Fruit fly (Drosophila melanogaster) whole organism, embryonic: Measurements from ENCODE around the gene uncNacbeta.

Source experiments
- Abd-B ChIP-seq: fragments of 200-800 bp; sonication (Bioruptor generic); optimal IDR thresholded peaks from 2 replicates; lab custom pipeline; 2018; ENCODE audit warnings: missing biosample characterization, mild to moderate bottlenecking, missing genetic modification characterization, moderate library complexity
- Antp ChIP-seq: fragments of 200-800 bp; sonication (Bioruptor generic); optimal IDR thresholded peaks from 3 replicates; lab custom pipeline; 2016; ENCODE audit warnings: missing biosample characterization, missing genetic modification characterization
- Awh ChIP-seq: fragments of 200-800 bp; sonication (Bioruptor generic); IDR thresholded peaks from 2 replicates; pipeline ENCODE4, ENCODE4 v1.3.6; 2022; ENCODE audit warnings: missing biosample characterization, missing genetic modification characterization
- CG10147 ChIP-seq: fragments of 200-800 bp; sonication (Bioruptor generic); optimal IDR thresholded peaks from 2 replicates; lab custom pipeline; 2019; ENCODE audit warnings: missing biosample characterization, mild to moderate bottlenecking, missing genetic modification characterization, moderate library complexity
- CG1024 ChIP-seq: fragments of 200-800 bp; sonication (Bioruptor generic); IDR thresholded peaks from 2 replicates; pipeline ENCODE4 v1.3.6; 2022; ENCODE audit warnings: missing biosample characterization, missing genetic modification characterization
- CG10543 ChIP-seq: fragments of 200-800 bp; sonication (Bioruptor generic); optimal IDR thresholded peaks from 3 replicates; lab custom pipeline; 2017; ENCODE audit warnings: missing biosample characterization, mild to moderate bottlenecking, missing genetic modification characterization, moderate library complexity
- CG12071 ChIP-seq: fragments of 200-800 bp; sonication (Bioruptor generic); optimal IDR thresholded peaks from 3 replicates; lab custom pipeline; 2018; ENCODE audit warnings: missing biosample characterization, mild to moderate bottlenecking, missing genetic modification characterization
- CG13894 ChIP-seq: fragments of 200-800 bp; sonication (Bioruptor generic); optimal IDR thresholded peaks from 3 replicates; lab custom pipeline; 2018; ENCODE audit warnings: missing biosample characterization, mild to moderate bottlenecking, missing genetic modification characterization, moderate library complexity
- CG14050 ChIP-seq: fragments of 200-800 bp; sonication (Bioruptor generic); IDR thresholded peaks from 3 replicates; pipeline ENCODE4 v1.3.6; 2022; ENCODE audit warnings: missing biosample characterization, missing genetic modification characterization
- CG14860 ChIP-seq: fragments of 200-800 bp; sonication (Bioruptor generic); IDR thresholded peaks from 3 replicates; pipeline ENCODE4 v1.3.6; 2022; ENCODE audit warnings: missing biosample characterization, missing genetic modification characterization; ENCODE audit not compliant: partially characterized antibody
- CG1529 ChIP-seq: fragments of 200-800 bp; sonication (Bioruptor generic); optimal IDR thresholded peaks from 3 replicates; lab custom pipeline; 2018; ENCODE audit warnings: missing biosample characterization, missing genetic modification characterization
- CG18764 ChIP-seq: fragments of 200-800 bp; sonication (Bioruptor generic); optimal IDR thresholded peaks from 3 replicates; lab custom pipeline; 2016; ENCODE audit warnings: missing biosample characterization, missing genetic modification characterization
- CG2129 ChIP-seq: fragments of 200-800 bp; sonication (Bioruptor generic); IDR thresholded peaks from 2 replicates; pipeline ENCODE4 v1.3.6; 2022; ENCODE audit warnings: missing biosample characterization, missing genetic modification characterization; ENCODE audit not compliant: partially characterized antibody
- CG2202 ChIP-seq: fragments of 200-800 bp; sonication (Bioruptor generic); optimal IDR thresholded peaks from 2 replicates; lab custom pipeline; 2018; ENCODE audit warnings: missing biosample characterization, mild to moderate bottlenecking, missing genetic modification characterization
- CG2889 ChIP-seq: fragments of 200-800 bp; sonication (Bioruptor generic); IDR thresholded peaks from 3 replicates; pipeline ENCODE4 v1.3.6; 2022; ENCODE audit warnings: missing biosample characterization, missing genetic modification characterization
- CG31388 ChIP-seq: fragments of 200-800 bp; sonication (Bioruptor generic); optimal IDR thresholded peaks from 2 replicates; lab custom pipeline; 2016; ENCODE audit warnings: missing biosample characterization, missing genetic modification characterization
- CG4707 ChIP-seq: fragments of 200-800 bp; sonication (Bioruptor generic); optimal IDR thresholded peaks from 2 replicates; lab custom pipeline; 2018; ENCODE audit warnings: missing biosample characterization, mild to moderate bottlenecking, missing genetic modification characterization, moderate library complexity
- CG7357 ChIP-seq: fragments of 200-800 bp; sonication (Bioruptor generic); IDR thresholded peaks from 3 replicates; pipeline ENCODE4 v1.3.6; 2022; ENCODE audit warnings: missing biosample characterization, missing genetic modification characterization
- CG8359 ChIP-seq: fragments of 200-800 bp; sonication (Bioruptor generic); optimal IDR thresholded peaks from 2 replicates; lab custom pipeline; 2017; ENCODE audit warnings: missing biosample characterization, mild to moderate bottlenecking, missing genetic modification characterization, borderline replicate concordance
- CG8944 ChIP-seq: fragments of 200-800 bp; sonication (Bioruptor generic); optimal IDR thresholded peaks from 3 replicates; lab custom pipeline; 2016; ENCODE audit warnings: missing biosample characterization, missing genetic modification characterization
- CG9876 ChIP-seq: fragments of 200-800 bp; sonication (Bioruptor generic); optimal IDR thresholded peaks from 2 replicates; lab custom pipeline; 2016; ENCODE audit warnings: missing biosample characterization, missing genetic modification characterization
- CG9932 ChIP-seq: fragments of 200-800 bp; sonication (Bioruptor generic); IDR thresholded peaks from 2 replicates; pipeline ENCODE4 v1.3.6; 2022; ENCODE audit warnings: missing biosample characterization, missing genetic modification characterization
- Ets65A ChIP-seq: fragments of 200-800 bp; sonication (Bioruptor generic); peaks from one replicate; lab custom pipeline; 2016; ENCODE audit warnings: missing biosample characterization, missing genetic modification characterization
- HLHmδ ChIP-seq: fragments of 200-800 bp; sonication (Bioruptor generic); optimal IDR thresholded peaks from 2 replicates; lab custom pipeline; 2018; ENCODE audit warnings: missing biosample characterization, mild to moderate bottlenecking, missing genetic modification characterization, moderate library complexity
- HmgZ ChIP-seq: fragments of 200-800 bp; sonication (Bioruptor generic); optimal IDR thresholded peaks from 2 replicates; lab custom pipeline; 2018; ENCODE audit warnings: missing biosample characterization, mild to moderate bottlenecking, missing genetic modification characterization
- Hsf ChIP-seq: fragments of 200-800 bp; sonication (Bioruptor generic); optimal IDR thresholded peaks from 3 replicates; lab custom pipeline; 2016; ENCODE audit warnings: missing biosample characterization, missing genetic modification characterization
- Lim3 ChIP-seq: fragments of 200-800 bp; sonication (Bioruptor generic); IDR thresholded peaks from 2 replicates; pipeline ENCODE4 v1.3.6; 2022; ENCODE audit warnings: missing biosample characterization, missing genetic modification characterization
- MTF-1 ChIP-seq: fragments of 200-800 bp; sonication (Bioruptor generic); optimal IDR thresholded peaks from 2 replicates; lab custom pipeline; 2018; ENCODE audit warnings: missing biosample characterization, mild to moderate bottlenecking, missing genetic modification characterization, borderline replicate concordance
- Meics ChIP-seq: fragments of 200-800 bp; sonication (Bioruptor generic); optimal IDR thresholded peaks from 2 replicates; lab custom pipeline; 2017; ENCODE audit warnings: missing biosample characterization, mild to moderate bottlenecking, missing genetic modification characterization
- NC2α ChIP-seq: fragments of 200-800 bp; sonication (Bioruptor generic); optimal IDR thresholded peaks from 2 replicates; lab custom pipeline; 2016; ENCODE audit warnings: missing biosample characterization, missing genetic modification characterization
- Nf-YC ChIP-seq: fragments of 200-800 bp; optimal IDR thresholded peaks from 3 replicates; lab custom pipeline; 2019; ENCODE audit warnings: missing biosample characterization, mild to moderate bottlenecking, missing genetic modification characterization, moderate library complexity
- Trl ChIP-seq, 3 experiments: fragments of >200 bp in 2 of 3; fragments of 200-800 bp in 1 of 3; sonication (Bioruptor generic) in 1 of 3; optimal IDR thresholded peaks; 2 replicates in 1 of 3; 3 replicates in 2 of 3; lab custom pipeline; 2016 to 2017; ENCODE audit warnings: missing biosample characterization in 1 of 3, missing genetic modification characterization in 1 of 3
- ara ChIP-seq: fragments of 200-800 bp; sonication (Bioruptor generic); IDR thresholded peaks from 2 replicates; pipeline ENCODE4 v1.3.6; 2022; ENCODE audit warnings: missing biosample characterization, missing genetic modification characterization
- ato ChIP-seq: fragments of 200-800 bp; sonication (Bioruptor generic); IDR thresholded peaks from 2 replicates; pipeline ENCODE4 v1.3.6; 2022; ENCODE audit warnings: missing biosample characterization, missing genetic modification characterization; ENCODE audit not compliant: partially characterized antibody
- chif ChIP-seq, 2 experiments: fragments of 200-800 bp; sonication (Bioruptor generic); optimal IDR thresholded peaks; 3 replicates each; lab custom pipeline; 2016; ENCODE audit warnings: missing biosample characterization in 2 of 2, missing genetic modification characterization in 2 of 2
- crp ChIP-seq, 2 experiments: fragments of 200-800 bp; sonication (Bioruptor generic); optimal IDR thresholded peaks; 2 replicates in 1 of 2; 3 replicates in 1 of 2; lab custom pipeline; 2017; ENCODE audit warnings: missing biosample characterization in 2 of 2, missing genetic modification characterization in 2 of 2, mild to moderate bottlenecking in 1 of 2, moderate library complexity in 1 of 2
- ewg ChIP-seq: fragments of 200-800 bp; sonication (Bioruptor generic); optimal IDR thresholded peaks from 3 replicates; lab custom pipeline; 2017; ENCODE audit warnings: mild to moderate bottlenecking, missing biosample characterization, missing genetic modification reagents, missing genetic modification characterization
- her ChIP-seq: fragments of 200-800 bp; sonication (Bioruptor generic); optimal IDR thresholded peaks from 2 replicates; lab custom pipeline; 2016; ENCODE audit warnings: missing biosample characterization, missing genetic modification characterization
- insv ChIP-seq, 2 experiments: fragments of 200-800 bp; sonication (Bioruptor generic); optimal IDR thresholded peaks; 3 replicates each; lab custom pipeline; 2016 to 2018; ENCODE audit warnings: missing biosample characterization in 2 of 2, missing genetic modification characterization in 2 of 2
- knrl ChIP-seq: fragments of 200-800 bp; sonication (Bioruptor generic); IDR thresholded peaks from 3 replicates; pipeline ENCODE4 v1.3.6; 2022; ENCODE audit warnings: missing biosample characterization, missing genetic modification characterization; ENCODE audit not compliant: partially characterized antibody
- nmo ChIP-seq: fragments of 200-800 bp; sonication (Bioruptor generic); optimal IDR thresholded peaks from 2 replicates; lab custom pipeline; 2018; ENCODE audit warnings: missing biosample characterization, mild to moderate bottlenecking, missing genetic modification characterization, moderate library complexity
- p53 ChIP-seq: fragments of 200-800 bp; sonication (Bioruptor generic); optimal IDR thresholded peaks from 2 replicates; lab custom pipeline; 2016; ENCODE audit warnings: missing biosample characterization, missing genetic modification characterization
- pfk ChIP-seq: fragments of 200-800 bp; sonication (Bioruptor generic); optimal IDR thresholded peaks from 2 replicates; lab custom pipeline; 2018; ENCODE audit warnings: missing biosample characterization, mild to moderate bottlenecking, missing genetic modification characterization, moderate library complexity
- ranshi ChIP-seq: fragments of 200-800 bp; sonication (Bioruptor generic); IDR thresholded peaks from 2 replicates; pipeline ENCODE4 v1.3.6; 2022; ENCODE audit warnings: missing biosample characterization, missing genetic modification characterization
- shn ChIP-seq: fragments of 200-800 bp; sonication (Bioruptor generic); optimal IDR thresholded peaks from 3 replicates; lab custom pipeline; 2016; ENCODE audit warnings: missing biosample characterization, missing genetic modification characterization
- tap ChIP-seq: fragments of 200-800 bp; optimal IDR thresholded peaks from 3 replicates; lab custom pipeline; 2019; ENCODE audit warnings: missing biosample characterization, mild to moderate bottlenecking, missing genetic modification characterization, moderate library complexity
- twi ChIP-seq: fragments of 200-800 bp; optimal IDR thresholded peaks from 2 replicates; lab custom pipeline; 2019; ENCODE audit warnings: missing biosample characterization, mild to moderate bottlenecking, missing genetic modification characterization, moderate library complexity
- unc-4 ChIP-seq: fragments of 200-800 bp; sonication (Bioruptor generic); IDR thresholded peaks from 2 replicates; pipeline ENCODE4 v1.3.6; 2022; ENCODE audit warnings: missing biosample characterization, missing genetic modification characterization; ENCODE audit not compliant: partially characterized antibody
- unpg ChIP-seq: fragments of 200-800 bp; sonication (Bioruptor generic); optimal IDR thresholded peaks from 3 replicates; lab custom pipeline; 2018; ENCODE audit warnings: missing biosample characterization, mild to moderate bottlenecking, missing genetic modification characterization, moderate library complexity
- zen ChIP-seq: fragments of 200-800 bp; sonication (Bioruptor generic); optimal IDR thresholded peaks from 3 replicates; lab custom pipeline; 2018; ENCODE audit warnings: missing biosample characterization, mild to moderate bottlenecking, missing genetic modification characterization, moderate library complexity

The uncNacbeta gene

DNA sequence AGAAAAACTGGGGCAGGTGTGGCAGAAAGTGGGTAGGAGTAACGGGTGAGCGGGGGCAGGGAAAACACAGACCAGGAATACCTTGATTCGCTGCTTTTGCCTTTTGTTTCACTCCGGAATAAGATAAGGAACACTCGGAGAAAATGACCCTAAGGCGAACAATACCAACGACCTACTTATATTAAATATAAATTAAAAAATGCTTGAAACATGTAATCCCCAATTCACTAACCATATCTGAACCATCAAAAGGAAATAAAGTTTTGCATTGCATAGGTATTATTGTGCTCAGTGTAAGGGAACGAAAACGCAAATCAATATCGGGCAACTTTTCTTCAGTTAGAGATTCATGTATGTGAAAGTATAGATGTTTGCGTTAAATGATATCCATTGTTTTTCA lies 51.6 kb downstream of the uncNacbeta start (continued):
- TF ChIP-seq Meics (GFP tag; lab: Kevin White, UChicago) (peak; percentile 15), Ets65A (no peak), Lim3 (GFP tag; lab: Robert Waterston, UW) (peak; percentile 34; the same call in 1 of the 2 replicates), CG2889 (GFP tag; lab: Robert Waterston, UW) (peak; percentile 54; the same call in 1 of the 3 replicates), zen (tag; lab: Kevin White, UChicago) (no peak), CG31388 (GFP tag; lab: Kevin White, UChicago) (no peak), CG8359 (GFP tag; lab: Kevin White, UChicago) (peak; percentile 24), CG18764 (GFP tag; lab: Kevin White, UChicago) (peak; percentile 1), ranshi (GFP tag; lab: Robert Waterston, UW) (peak; percentile 76), CG1024 (GFP tag; lab: Robert Waterston, UW) (no peak), HmgZ (tag; lab: Kevin White, UChicago) (peak; percentile 38), crp (GFP tag; optimal IDR thresholded peaks at IDR 0.05; lab: Kevin White, UChicago) (no peak), knrl (no peak), Nf-YC (tag; lab: Kevin White, UChicago) (no peak), unc-4 (GFP tag; lab: Robert Waterston, UW) (no peak), Abd-B (GFP tag; lab: Kevin White, UChicago) (peak; percentile 2), shn (GFP tag; lab: Kevin White, UChicago) (no peak), nmo (peak; percentile 74), CG2129 (GFP tag; lab: Robert Waterston, UW) (no peak), CG9876 (GFP tag; lab: Kevin White, UChicago) (no peak), her (GFP tag; lab: Kevin White, UChicago) (no peak), pfk (no peak), chif (GFP tag; optimal IDR thresholded peaks at IDR 0.05; lab: Kevin White, UChicago) (peak; percentile 38 to 55), unpg (GFP tag; lab: Kevin White, UChicago) (peak; percentile 73), CG10543 (GFP tag; lab: Kevin White, UChicago) (no peak), CG1529 (GFP tag; lab: Kevin White, UChicago) (peak; percentile 28), MTF-1 (GFP tag; lab: Kevin White, UChicago) (no peak), Trl (optimal IDR thresholded peaks at IDR 0.05; lab: Kevin White, UChicago) (no peak), Trl (GFP tag; optimal IDR thresholded peaks at IDR 0.05; lab: Kevin White, UChicago) (no peak), CG7357 (GFP tag; lab: Robert Waterston, UW) (no peak), CG2202 (tag; lab: Kevin White, UChicago) (peak; percentile 45), CG8944 (GFP tag; lab: Kevin White, UChicago) (no peak), NC2α (GFP tag; lab: Kevin White, UChicago) (no peak), CG9932 (GFP tag; lab: Robert Waterston, UW) (peak; percentile 50), ara (GFP tag; lab: Robert Waterston, UW) (0 out of 2 replicates have a peak, but pooled peaks have one; percentile 39), Antp (GFP tag; lab: Kevin White, UChicago) (no peak), tap (tag; lab: Kevin White, UChicago) (peak; percentile 32), p53 (GFP tag; lab: Kevin White, UChicago) (no peak), HLHmδ (GFP tag; lab: Kevin White, UChicago) (no peak), CG14860 (GFP tag; lab: Robert Waterston, UW) (no peak), Awh (GFP tag; lab: Robert Waterston, UW) (peak; percentile 52; the same call in 1 of the 2 replicates), CG13894 (tag; lab: Kevin White, UChicago) (no peak), CG4707 (GFP tag; lab: Kevin White, UChicago) (peak; percentile 40), twi (tag; lab: Kevin White, UChicago) (peak; percentile 26), CG14050 (GFP tag; lab: Robert Waterston, UW) (peak; percentile 38; the same call in 1 of the 3 replicates), ato (no peak), CG10147 (GFP tag; lab: Kevin White, UChicago) (peak; percentile 36), ewg (peak; percentile 46), Hsf (GFP tag; lab: Kevin White, UChicago) (peak; percentile 56), CG12071 (GFP tag; lab: Kevin White, UChicago) (no peak), insv (GFP tag; optimal IDR thresholded peaks at IDR 0.05; lab: Kevin White, UChicago) (no peak)
